Fruit fly (Drosophila melanogaster): Measurements from ENCODE around the gene Dmtn.

DNA sequence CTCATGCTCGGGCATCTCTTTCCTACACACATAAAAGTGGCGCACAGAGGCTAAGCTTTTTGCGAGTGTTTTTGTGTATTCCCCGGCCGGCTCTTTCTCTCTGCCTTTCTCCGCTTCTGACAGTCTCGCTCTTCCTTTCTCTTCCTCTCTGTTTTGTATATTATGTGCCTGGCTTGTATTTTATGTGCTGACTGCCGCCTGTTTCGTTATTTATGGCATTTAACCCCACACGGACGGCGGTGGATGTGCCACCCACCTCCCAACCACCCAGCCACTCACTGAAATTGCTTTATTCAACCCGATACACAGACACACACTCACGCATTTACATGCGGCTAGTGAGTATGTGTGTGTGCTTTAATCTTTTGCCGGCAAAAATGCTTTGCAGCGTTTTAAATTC, 14.2 kb upstream of the Dmtn start:
- TF ChIP-seq h (optimal IDR thresholded peaks at IDR 0.05) (no peak), insv (optimal IDR thresholded peaks at IDR 0.05) (no peak), Sin3A (optimal IDR thresholded peaks at IDR 0.05) (no peak), ttk (optimal IDR thresholded peaks at IDR 0.05) (no peak), psq (optimal IDR thresholded peaks at IDR 0.05) (no peak)
